Fruit fly (Drosophila melanogaster): ENCODE measurements around the gene CG33643.
A peak's percentile ranks its signal among the peaks of the same experiment; 100 is the strongest.

- TF ChIP-seq OdsH (GFP tag; optimal IDR thresholded peaks at IDR 0.05), result peak; percentile 84
- peak; percentile 65 for TF ChIP-seq CG6276 (GFP tag; optimal IDR thresholded peaks at IDR 0.05)
- peak; percentile 79 for TF ChIP-seq Sox102F (GFP tag; optimal IDR thresholded peaks at IDR 0.05)
- peak; percentile 85 for TF ChIP-seq Met (GFP tag; optimal IDR thresholded peaks at IDR 0.05)
- TF ChIP-seq fkh (GFP tag; optimal IDR thresholded peaks at IDR 0.05), result no peak
- peak; percentile 88 for TF ChIP-seq Hr39 (GFP tag; optimal IDR thresholded peaks at IDR 0.05)
- TF ChIP-seq Gug (GFP tag; IDR thresholded peaks at IDR 0.05), result no peak
- TF ChIP-seq CG34406 (GFP tag; optimal IDR thresholded peaks at IDR 0.05), result peak; percentile 64
- peak; percentile 82 for TF ChIP-seq fd59A (GFP tag; optimal IDR thresholded peaks at IDR 0.05)
These were observed 17.2 kb downstream of the CG33643 start for dm6 chr2L:13547738-13548726.

All from whole organism, prepupa.